Fruit fly (Drosophila melanogaster) S2 (cell line): Measurements from ENCODE around the gene CG31922.

Source experiments
- CG8478 ChIP-seq: fragments of >200 bp; optimal IDR thresholded peaks from 2 replicates; lab custom pipeline; 2018
- CTCF ChIP-seq, 2 experiments: fragments of >200 bp; optimal IDR thresholded peaks; 2 replicates each; lab custom pipeline; 2018

dm6 chr2L:1123078-1123818, 46.7 kb upstream of the CG31922 start:
- no peak for TF ChIP-seq CG8478 (lab: Kevin White, UChicago)
- no peak for TF ChIP-seq CTCF (optimal IDR thresholded peaks at IDR 0.05; lab: Kevin White, UChicago)
